Worm (Caenorhabditis elegans) whole organism, young adult: ENCODE results near the gene F59F3.6.

Experiments
- F33H1.4 ChIP-seq: fragments of 200-800 bp; sonication (Bioruptor generic); IDR thresholded peaks from 2 replicates; pipeline ENCODE4 v1.3.6; 2022; ENCODE audit warnings: missing genetic modification reagents, missing genetic modification characterization, missing compliant biosample characterization
- ets-4 ChIP-seq: fragments of 200-800 bp; sonication (Bioruptor generic); optimal IDR thresholded peaks from 2 replicates; lab custom pipeline; 2018; ENCODE audit warnings: mild to moderate bottlenecking, missing genetic modification characterization, missing compliant biosample characterization
- sdz-38 ChIP-seq: sonication (generic microtip); optimal IDR thresholded peaks from 2 replicates; lab custom pipeline; 2016; ENCODE audit warnings: missing genotype, missing genetic modification characterization, missing compliant biosample characterization

DNA sequence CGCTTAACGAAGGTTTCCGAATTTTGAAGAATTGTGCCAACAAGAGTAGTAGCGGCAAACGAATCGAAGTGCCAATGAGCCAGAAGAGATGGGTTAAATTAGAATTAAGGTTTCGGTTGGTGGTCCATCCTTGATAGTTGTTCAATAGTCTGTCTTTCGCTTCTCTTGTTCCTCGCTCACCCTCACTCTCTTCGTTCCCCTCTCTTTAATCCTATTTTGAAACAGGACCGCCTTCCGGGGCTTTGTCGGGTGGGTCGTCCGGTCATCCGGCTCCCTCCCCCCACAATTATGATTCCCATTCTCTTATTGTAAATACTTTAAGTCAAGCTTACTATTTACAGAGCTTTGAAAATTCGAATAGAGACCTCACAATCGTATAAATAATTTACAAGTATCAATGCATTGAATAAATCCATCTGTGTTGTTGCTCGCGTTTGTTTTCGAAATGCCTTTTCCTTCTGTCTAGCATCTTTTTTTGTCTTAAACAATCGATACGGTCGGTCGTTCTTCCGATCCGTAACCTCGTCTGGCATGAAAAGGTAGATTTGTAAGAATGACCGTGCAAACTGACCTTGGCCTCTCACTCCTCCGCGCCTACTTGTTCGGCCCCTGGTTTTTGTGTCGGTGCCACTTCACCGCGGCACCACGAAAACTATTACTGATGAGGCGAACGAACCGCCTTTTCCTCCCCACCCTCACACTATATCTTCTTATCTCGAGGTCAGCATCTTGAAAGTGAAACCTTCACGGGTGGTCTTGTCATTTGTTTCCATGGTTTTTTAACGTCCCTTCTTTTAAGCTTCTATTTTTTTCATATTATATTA lies 34.3 kb upstream of the F59F3.6 start:
- no peak for TF ChIP-seq F33H1.4 (GFP tag; lab: Robert Waterston, UW)
- TF ChIP-seq sdz-38 (tag; lab: Kevin White, UChicago): no peak
- no peak for TF ChIP-seq ets-4 (GFP tag; lab: Kevin White, UChicago)
